Worm (Caenorhabditis elegans) whole organism, midembryonic: Measurements from ENCODE around the gene K11H12.1.

ENCODE experiments used
- T22C8.4 ChIP-seq: fragments of 200-800 bp; sonication (Bioruptor generic); IDR thresholded peaks from 2 replicates; pipeline ENCODE4 v1.3.6; 2022; ENCODE audit warnings: missing genetic modification characterization, missing compliant biosample characterization
- flt-1 ChIP-seq: fragments of 200-800 bp; sonication (Bioruptor generic); IDR thresholded peaks from 2 replicates; pipeline ENCODE4 v1.3.6; 2022; ENCODE audit warnings: missing genetic modification characterization, missing compliant biosample characterization
- klf-2 ChIP-seq: fragments of 200-800 bp; sonication (Bioruptor generic); conservative IDR thresholded peaks from 2 replicates; pipeline ENCODE4 v1.3.6; 2022; ENCODE audit warnings: missing genetic modification reagents, missing genetic modification characterization, missing compliant biosample characterization
- ref-1 ChIP-seq: fragments of 200-800 bp; sonication (Bioruptor generic); conservative IDR thresholded peaks from 2 replicates; pipeline ENCODE4 v1.3.6; 2022; ENCODE audit warnings: missing genetic modification reagents, missing genetic modification characterization, missing compliant biosample characterization
- tab-1 ChIP-seq: fragments of 200-800 bp; sonication (Bioruptor generic); IDR thresholded peaks from 2 replicates; pipeline ENCODE4 v1.3.6; 2022; ENCODE audit warnings: missing genetic modification characterization, missing compliant biosample characterization
- ztf-29 ChIP-seq: fragments of 200-800 bp; sonication (Bioruptor generic); IDR thresholded peaks from 2 replicates; pipeline ENCODE4 v1.3.6; 2022; ENCODE audit warnings: missing genetic modification reagents, missing genetic modification characterization, missing compliant biosample characterization

DNA sequence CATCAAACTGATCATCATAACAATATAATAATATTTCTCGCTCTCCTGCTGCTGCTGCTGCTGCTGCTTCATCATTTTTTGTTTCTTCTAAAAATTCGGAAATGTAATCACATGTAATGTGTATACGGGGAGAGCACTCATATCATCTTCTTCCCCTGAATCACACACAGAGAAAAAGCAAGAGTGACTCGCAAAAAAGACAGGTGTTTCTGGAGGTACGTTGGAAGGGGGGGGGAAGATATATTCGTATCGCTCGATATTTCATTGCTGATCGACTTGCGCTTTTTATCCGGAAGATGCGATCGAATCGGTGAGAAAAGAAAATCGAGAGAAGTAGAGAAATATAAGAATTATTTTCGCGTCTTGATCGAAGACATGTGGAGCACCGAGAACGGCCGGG is 45.6 kb downstream of the K11H12.1 start:
- TF ChIP-seq ref-1 (GFP tag; lab: Robert Waterston, UW): no peak
- no peak for TF ChIP-seq ztf-29 (GFP tag; lab: Robert Waterston, UW)
- TF ChIP-seq flt-1 (GFP tag; lab: Robert Waterston, UW): no peak
- TF ChIP-seq klf-2 (GFP tag; lab: Robert Waterston, UW): no peak
- TF ChIP-seq tab-1 (GFP tag; lab: Robert Waterston, UW): no peak
- no peak for TF ChIP-seq T22C8.4
